Fruit fly (Drosophila melanogaster): ENCODE data around the gene CG13023.

Gene CG13023

dm6 chr3L:16956768-16957533 is 29.7 kb upstream of the CG13023 start (continued):
- TF ChIP-seq gsb (GFP tag; IDR thresholded peaks at IDR 0.05) (no peak; the same call in 1 of the 2 replicates), CG11695 (GFP tag; IDR thresholded peaks at IDR 0.05) (peak; percentile 73; the same call in 2 of the 3 replicates), CG12769 (tag; optimal IDR thresholded peaks at IDR 0.05) (peak; percentile 71), CG7745 (tag; optimal IDR thresholded peaks at IDR 0.05) (no peak), CG17802 (tag; optimal IDR thresholded peaks at IDR 0.05) (peak; percentile 4), CG8089 (GFP tag; optimal IDR thresholded peaks at IDR 0.05) (no peak), CG18599 (GFP tag; optimal IDR thresholded peaks at IDR 0.05) (peak; percentile 65), CG31388 (GFP tag; optimal IDR thresholded peaks at IDR 0.05) (no peak), Pdp1 (GFP tag; optimal IDR thresholded peaks at IDR 0.05) (peak; percentile 24 to 38), HLH3B (GFP tag; IDR thresholded peaks at IDR 0.05) (peak; percentile 78), trem (tag; optimal IDR thresholded peaks at IDR 0.05) (peak; percentile 17), dmrt11E (tag; optimal IDR thresholded peaks at IDR 0.05) (peak; percentile 38), CG14014 (GFP tag; IDR thresholded peaks at IDR 0.05) (peak; percentile 75), bcd (GFP tag; optimal IDR thresholded peaks at IDR 0.05) (peak; percentile 59), ken (GFP tag; IDR thresholded peaks at IDR 0.05) (peak; percentile 21; the same call in 1 of the 3 replicates), klu (GFP tag; IDR thresholded peaks at IDR 0.05) (no peak; the same call in 1 of the 2 replicates), CG12219 (GFP tag; optimal IDR thresholded peaks at IDR 0.05) (peak; percentile 53), CG14667 (GFP tag; IDR thresholded peaks at IDR 0.05) (peak; percentile 43), CG16815 (GFP tag; optimal IDR thresholded peaks at IDR 0.05) (peak; percentile 30), gcm2 (GFP tag; optimal IDR thresholded peaks at IDR 0.05) (peak; percentile 8), wor (GFP tag; IDR thresholded peaks at IDR 0.05) (peak; percentile 51; the same call in 1 of the 2 replicates), toy (GFP tag; IDR thresholded peaks at IDR 0.05) (no peak), CG4328 (GFP tag; optimal IDR thresholded peaks at IDR 0.05) (peak; percentile 63), Dek (tag; optimal IDR thresholded peaks at IDR 0.05) (peak; percentile 62), schlank (tag; optimal IDR thresholded peaks at IDR 0.05) (peak; percentile 14), CG32532 (GFP tag; IDR thresholded peaks at IDR 0.05) (peak; percentile 81), gfzf (GFP tag; optimal IDR thresholded peaks at IDR 0.05) (no peak), usp (GFP tag; optimal IDR thresholded peaks at IDR 0.05) (no peak), CG8281 (tag; optimal IDR thresholded peaks at IDR 0.05) (no peak), CG2889 (GFP tag; IDR thresholded peaks at IDR 0.05) (0 out of 3 replicates have a peak, but pooled peaks have one; percentile 37), CG9215 (GFP tag; IDR thresholded peaks at IDR 0.05) (peak; percentile 53), CG34224 (GFP tag; IDR thresholded peaks at IDR 0.05; ENCODE audit: partially characterized antibody) (no peak), YL-1 (GFP tag; optimal IDR thresholded peaks at IDR 0.05) (no peak), hbn (GFP tag; IDR thresholded peaks at IDR 0.05; ENCODE audit: partially characterized antibody) (no peak), CG6765 (GFP tag; optimal IDR thresholded peaks at IDR 0.05) (peak; percentile 66), CTCF (GFP tag; optimal IDR thresholded peaks at IDR 0.05) (no peak), tna (GFP tag; IDR thresholded peaks at IDR 0.05; ENCODE audit: partially characterized antibody) (no peak), bbx (GFP tag; IDR thresholded peaks at IDR 0.05; ENCODE audit: partially characterized antibody) (peak; percentile 18; the same call in 1 of the 2 replicates), C15 (GFP tag; IDR thresholded peaks at IDR 0.05) (peak; percentile 35; the same call in 1 of the 3 replicates), Hmr (GFP tag; optimal IDR thresholded peaks at IDR 0.05) (peak; percentile 51), grn (GFP tag; optimal IDR thresholded peaks at IDR 0.05) (peak; percentile 72), en (GFP tag; optimal IDR thresholded peaks at IDR 0.05) (no peak), bab2 (GFP tag; optimal IDR thresholded peaks at IDR 0.05) (peak; percentile 50), CG10366 (GFP tag; IDR thresholded peaks at IDR 0.05) (peak; percentile 69), CG16863 (GFP tag; optimal IDR thresholded peaks at IDR 0.05) (peak; percentile 39), CG14965 (GFP tag; optimal IDR thresholded peaks at IDR 0.05; ENCODE audit: borderline replicate concordance) (no peak), ems (GFP tag; optimal IDR thresholded peaks at IDR 0.05) (peak; percentile 23), gem (tag; optimal IDR thresholded peaks at IDR 0.05) (peak; percentile 80), jumu (GFP tag; optimal IDR thresholded peaks at IDR 0.05) (no peak)
